Fruit fly (Drosophila melanogaster): ENCODE data around the gene da.

- TF ChIP-seq CG34406 (GFP tag; optimal IDR thresholded peaks at IDR 0.05) (peak; percentile 73), CG6163 (GFP tag; IDR thresholded peaks at IDR 0.05) (no peak), Eip75B (GFP tag; optimal IDR thresholded peaks at IDR 0.05) (peak; percentile 72), CG1621 (tag; optimal IDR thresholded peaks at IDR 0.05) (no peak), OdsH (GFP tag; optimal IDR thresholded peaks at IDR 0.05) (peak; percentile 55), achi (GFP tag; optimal IDR thresholded peaks at IDR 0.05) (no peak)
Measured at dm6 chr2L:10381890-10382450, 5.9 kb upstream of the da start, which contains the start of gene CG5096.
